Fruit fly (Drosophila melanogaster) whole organism, prepupa: ENCODE data around the gene Flacc.

Source experiments
- Blimp-1 ChIP-seq: fragments of 200-800 bp; sonication (Bioruptor generic); optimal IDR thresholded peaks from 3 replicates; lab custom pipeline; 2017; ENCODE audit warnings: missing biosample characterization, missing genetic modification characterization, mild to moderate bottlenecking, moderate library complexity, missing genetic modification reagents
- CG10631 ChIP-seq: fragments of 200-800 bp; sonication (Bioruptor generic); optimal IDR thresholded peaks from 2 replicates; lab custom pipeline; 2016; ENCODE audit warnings: missing biosample characterization, missing genetic modification characterization
- CG10669 ChIP-seq: fragments of 200-800 bp; sonication (Bioruptor generic); optimal IDR thresholded peaks from 3 replicates; lab custom pipeline; 2018; ENCODE audit warnings: missing biosample characterization, mild to moderate bottlenecking, missing genetic modification characterization, moderate library complexity
- CG11902 ChIP-seq: fragments of 200-800 bp; sonication (Bioruptor generic); optimal IDR thresholded peaks from 3 replicates; lab custom pipeline; 2016; ENCODE audit warnings: missing biosample characterization, missing genetic modification characterization
- CG1621 ChIP-seq: fragments of 200-800 bp; sonication (Bioruptor generic); optimal IDR thresholded peaks from 3 replicates; lab custom pipeline; 2018; ENCODE audit warnings: missing biosample characterization, mild to moderate bottlenecking, missing genetic modification characterization
- CG16779 ChIP-seq: fragments of 200-800 bp; sonication (Bioruptor generic); optimal IDR thresholded peaks from 3 replicates; lab custom pipeline; 2017; ENCODE audit warnings: missing biosample characterization, mild to moderate bottlenecking, missing genetic modification characterization
- CG31627 ChIP-seq: fragments of 200-800 bp; sonication (Bioruptor generic); optimal IDR thresholded peaks from 3 replicates; lab custom pipeline; 2016; ENCODE audit warnings: missing biosample characterization, missing genetic modification characterization
- CG32006 ChIP-seq: fragments of 200-800 bp; sonication (Bioruptor generic); optimal IDR thresholded peaks from 3 replicates; lab custom pipeline; 2017; ENCODE audit warnings: missing biosample characterization, mild to moderate bottlenecking, missing genetic modification characterization
- CG3919 ChIP-seq: fragments of 200-800 bp; sonication (Bioruptor generic); optimal IDR thresholded peaks from 3 replicates; lab custom pipeline; 2016; ENCODE audit warnings: missing biosample characterization, missing genetic modification characterization
- CG4318 ChIP-seq: fragments of 200-800 bp; sonication (Bioruptor generic); optimal IDR thresholded peaks from 3 replicates; lab custom pipeline; 2017; ENCODE audit warnings: missing biosample characterization, mild to moderate bottlenecking, missing genetic modification characterization
- CG6276 ChIP-seq: fragments of 200-800 bp; sonication (Bioruptor generic); optimal IDR thresholded peaks from 2 replicates; lab custom pipeline; 2017; ENCODE audit warnings: missing biosample characterization, mild to moderate bottlenecking, missing genetic modification characterization
- CG6792 ChIP-seq: fragments of 200-800 bp; sonication (Bioruptor generic); optimal IDR thresholded peaks from 3 replicates; lab custom pipeline; 2016; ENCODE audit warnings: missing biosample characterization, missing genetic modification characterization
- CG6808 ChIP-seq: fragments of 200-800 bp; sonication (Bioruptor generic); optimal IDR thresholded peaks from 3 replicates; lab custom pipeline; 2017; ENCODE audit warnings: missing biosample characterization, missing genetic modification characterization, mild to moderate bottlenecking, moderate library complexity, missing genetic modification reagents
- CG6854 ChIP-seq: fragments of 200-800 bp; sonication (Bioruptor generic); optimal IDR thresholded peaks from 2 replicates; lab custom pipeline; 2017; ENCODE audit warnings: missing biosample characterization, mild to moderate bottlenecking, missing genetic modification characterization
- CG8119 ChIP-seq: fragments of 200-800 bp; sonication (Bioruptor generic); IDR thresholded peaks from 3 replicates; pipeline ENCODE4 v1.3.6; 2022; ENCODE audit warnings: missing biosample characterization, missing genetic modification characterization
- CG8319 ChIP-seq: fragments of 200-800 bp; sonication (Bioruptor generic); optimal IDR thresholded peaks from 3 replicates; lab custom pipeline; 2016; ENCODE audit warnings: missing biosample characterization, missing genetic modification characterization
- CG8632 ChIP-seq: fragments of 200-800 bp; sonication (Bioruptor generic); optimal IDR thresholded peaks from 3 replicates; lab custom pipeline; 2016; ENCODE audit warnings: missing biosample characterization, missing genetic modification characterization
- CG9139 ChIP-seq: fragments of 200-800 bp; sonication (Bioruptor generic); optimal IDR thresholded peaks from 3 replicates; lab custom pipeline; 2017; ENCODE audit warnings: missing biosample characterization, mild to moderate bottlenecking, missing genetic modification characterization
- Eip75B ChIP-seq: fragments of 200-800 bp; sonication (Bioruptor generic); optimal IDR thresholded peaks from 3 replicates; lab custom pipeline; 2016; ENCODE audit warnings: missing biosample characterization, missing genetic modification characterization
- Eip93F ChIP-seq: fragments of 200-800 bp; sonication (Bioruptor generic); optimal IDR thresholded peaks from 2 replicates; lab custom pipeline; 2016; ENCODE audit warnings: missing biosample characterization, mild to moderate bottlenecking, missing genetic modification characterization
- Ets21C ChIP-seq: fragments of 200-800 bp; sonication (Bioruptor generic); optimal IDR thresholded peaks from 3 replicates; lab custom pipeline; 2016; ENCODE audit warnings: missing biosample characterization, missing genetic modification characterization
- Ets96B ChIP-seq: fragments of 200-800 bp; optimal IDR thresholded peaks from 2 replicates; lab custom pipeline; 2019; ENCODE audit warnings: missing biosample characterization, mild to moderate bottlenecking, missing genetic modification characterization, moderate library complexity
- Gug ChIP-seq: fragments of 200-800 bp; sonication (Bioruptor generic); IDR thresholded peaks from 2 replicates; pipeline ENCODE4 v1.3.6; 2022; ENCODE audit warnings: missing biosample characterization, missing genetic modification characterization
- Hr38 ChIP-seq: sonication (Bioruptor generic); optimal IDR thresholded peaks from 2 replicates; lab custom pipeline; 2016; ENCODE audit warnings: missing biosample characterization, missing genetic modification characterization
- Hr39 ChIP-seq: fragments of 200-800 bp; sonication (Bioruptor generic); optimal IDR thresholded peaks from 2 replicates; lab custom pipeline; 2016; ENCODE audit warnings: missing biosample characterization, missing genetic modification characterization
- Hr4 ChIP-seq: fragments of 200-800 bp; sonication (Bioruptor generic); optimal IDR thresholded peaks from 3 replicates; lab custom pipeline; 2016; ENCODE audit warnings: missing biosample characterization, missing genetic modification characterization
- Lpt ChIP-seq: fragments of 200-800 bp; sonication (Bioruptor generic); optimal IDR thresholded peaks from 3 replicates; lab custom pipeline; 2016; ENCODE audit warnings: missing biosample characterization, missing genetic modification characterization
- Met ChIP-seq: fragments of 200-800 bp; sonication (Bioruptor generic); optimal IDR thresholded peaks from 3 replicates; lab custom pipeline; 2016; ENCODE audit warnings: missing biosample characterization, missing genetic modification characterization
- OdsH ChIP-seq: fragments of 200-800 bp; sonication (Bioruptor generic); optimal IDR thresholded peaks from 3 replicates; lab custom pipeline; 2016; ENCODE audit warnings: missing biosample characterization, missing genetic modification characterization
- Smox ChIP-seq: fragments of 200-800 bp; sonication (Bioruptor generic); optimal IDR thresholded peaks from 3 replicates; lab custom pipeline; 2016; ENCODE audit warnings: missing biosample characterization, missing genetic modification characterization
- Sox102F ChIP-seq: fragments of 200-800 bp; sonication (Bioruptor generic); optimal IDR thresholded peaks from 2 replicates; lab custom pipeline; 2016; ENCODE audit warnings: missing biosample characterization, mild to moderate bottlenecking, missing genetic modification characterization
- Sox14 ChIP-seq: fragments of 200-800 bp; sonication (Bioruptor generic); optimal IDR thresholded peaks from 3 replicates; lab custom pipeline; 2016; ENCODE audit warnings: missing biosample characterization, missing genetic modification characterization
- Sox15 ChIP-seq: fragments of 200-800 bp; sonication (Bioruptor generic); optimal IDR thresholded peaks from 3 replicates; lab custom pipeline; 2016; ENCODE audit warnings: missing biosample characterization, missing genetic modification characterization
- achi ChIP-seq: fragments of 200-800 bp; sonication (Bioruptor generic); optimal IDR thresholded peaks from 3 replicates; lab custom pipeline; 2016; ENCODE audit warnings: missing biosample characterization, missing genetic modification characterization
- acj6 ChIP-seq: fragments of 200-800 bp; sonication (Bioruptor generic); optimal IDR thresholded peaks from 3 replicates; lab custom pipeline; 2016; ENCODE audit warnings: missing biosample characterization, missing genetic modification characterization
- cyc ChIP-seq: fragments of 200-800 bp; sonication (Bioruptor generic); optimal IDR thresholded peaks from 3 replicates; lab custom pipeline; 2016; ENCODE audit warnings: missing biosample characterization, missing genetic modification characterization
- dac ChIP-seq: fragments of 200-800 bp; sonication (Bioruptor generic); optimal IDR thresholded peaks from 2 replicates; lab custom pipeline; 2017; ENCODE audit warnings: missing biosample characterization, mild to moderate bottlenecking, missing genetic modification characterization
- dsx ChIP-seq: fragments of 200-800 bp; optimal IDR thresholded peaks from 3 replicates; lab custom pipeline; 2019; ENCODE audit warnings: missing biosample characterization, mild to moderate bottlenecking, missing genetic modification characterization, moderate library complexity; ENCODE audit not compliant: poor library complexity, severe bottlenecking
- esn ChIP-seq: fragments of 200-800 bp; sonication (Bioruptor generic); optimal IDR thresholded peaks from 2 replicates; lab custom pipeline; 2016; ENCODE audit warnings: missing biosample characterization, mild to moderate bottlenecking, missing genetic modification characterization, moderate library complexity
- fd59A ChIP-seq: fragments of 200-800 bp; sonication (Bioruptor generic); optimal IDR thresholded peaks from 2 replicates; lab custom pipeline; 2017; ENCODE audit warnings: missing biosample characterization, mild to moderate bottlenecking, missing genetic modification characterization, missing genetic modification reagents
- fd85E ChIP-seq: fragments of 200-800 bp; sonication (Bioruptor generic); optimal IDR thresholded peaks from 3 replicates; lab custom pipeline; 2016; ENCODE audit warnings: missing biosample characterization, missing genetic modification characterization
- lz ChIP-seq: fragments of 200-800 bp; sonication (Bioruptor generic); optimal IDR thresholded peaks from 3 replicates; lab custom pipeline; 2016; ENCODE audit warnings: missing biosample characterization, missing genetic modification characterization
- net ChIP-seq: fragments of 200-800 bp; sonication (Bioruptor generic); optimal IDR thresholded peaks from 3 replicates; lab custom pipeline; 2016; ENCODE audit warnings: missing biosample characterization, missing genetic modification characterization
- spab ChIP-seq: fragments of 200-800 bp; sonication (Bioruptor generic); optimal IDR thresholded peaks from 2 replicates; lab custom pipeline; 2017; ENCODE audit warnings: missing biosample characterization, mild to moderate bottlenecking, missing genetic modification characterization, missing genetic modification reagents
- ss ChIP-seq, 2 experiments: fragments of 200-800 bp; sonication (Bioruptor generic); optimal IDR thresholded peaks; 2 replicates in 1 of 2; 3 replicates in 1 of 2; lab custom pipeline; 2017 to 2018; ENCODE audit warnings: mild to moderate bottlenecking in 2 of 2, missing biosample characterization in 2 of 2, missing genetic modification characterization in 2 of 2, moderate library complexity in 1 of 2
- svp ChIP-seq: fragments of 200-800 bp; sonication (Bioruptor generic); peaks from one replicate; lab custom pipeline; 2016; ENCODE audit warnings: missing biosample characterization, missing genetic modification characterization
- topi ChIP-seq: fragments of 200-800 bp; sonication (Bioruptor generic); optimal IDR thresholded peaks from 3 replicates; lab custom pipeline; 2016; ENCODE audit warnings: missing biosample characterization, missing genetic modification characterization
- vri ChIP-seq: fragments of 200-800 bp; sonication (Bioruptor generic); optimal IDR thresholded peaks from 3 replicates; lab custom pipeline; 2016; ENCODE audit warnings: missing biosample characterization, mild to moderate bottlenecking, missing genetic modification characterization

The Flacc gene

dm6 chrX:18929430-18929829 lies 36.0 kb upstream of the Flacc start (continued):
- TF ChIP-seq cyc (GFP tag; lab: Kevin White, UChicago), result peak; percentile 17
- no peak for TF ChIP-seq Gug (GFP tag; lab: Robert Waterston, UW)
- TF ChIP-seq CG11902, result peak; percentile 3
- peak; percentile 49 for TF ChIP-seq dsx (GFP tag; lab: Kevin White, UChicago)
- peak; percentile 25 for TF ChIP-seq net
- TF ChIP-seq Lpt (GFP tag; lab: Kevin White, UChicago), result no peak
- peak in 1 of 2 experiments; percentile 64 for TF ChIP-seq ss (GFP tag; optimal IDR thresholded peaks at IDR 0.05; lab: Kevin White, UChicago)
- peak; percentile 55 for TF ChIP-seq CG8632 (GFP tag; lab: Kevin White, UChicago)
- TF ChIP-seq CG4318, result peak; percentile 34
- TF ChIP-seq Ets96B (tag; lab: Kevin White, UChicago), result peak; percentile 59
- peak; percentile 68 for TF ChIP-seq CG32006 (GFP tag; lab: Kevin White, UChicago)
- peak; percentile 42 for TF ChIP-seq esn (GFP tag; lab: Kevin White, UChicago)
- TF ChIP-seq OdsH, result peak; percentile 58
- TF ChIP-seq topi (GFP tag; lab: Kevin White, UChicago), result peak; percentile 24
- TF ChIP-seq, all 60 proteins: peak for 36

dm6 chrX:18928608-18929059 lies 35.2 kb upstream of the Flacc start:
- TF ChIP-seq fd59A (GFP tag; lab: Kevin White, UChicago), result peak; percentile 69
- peak; percentile 53 for TF ChIP-seq CG16779 (tag; lab: Kevin White, UChicago)
- TF ChIP-seq CG6854 (GFP tag; lab: Kevin White, UChicago), result peak; percentile 39
- no peak for TF ChIP-seq Eip93F
- peak; percentile 67 for TF ChIP-seq Met (GFP tag; lab: Kevin White, UChicago)
- TF ChIP-seq svp (GFP tag; lab: Kevin White, UChicago), result peak; percentile 88
- TF ChIP-seq Hr39 (GFP tag; lab: Kevin White, UChicago), result peak; percentile 40
- TF ChIP-seq CG31627 (GFP tag; lab: Kevin White, UChicago), result peak; percentile 23
- no peak for TF ChIP-seq CG1621 (tag; lab: Kevin White, UChicago)
- peak; percentile 73 for TF ChIP-seq Hr4 (GFP tag; lab: Kevin White, UChicago)
- TF ChIP-seq ss (GFP tag; optimal IDR thresholded peaks at IDR 0.05; lab: Kevin White, UChicago), result peak; percentile 60 to 84
- peak; percentile 60 for TF ChIP-seq cyc (GFP tag; lab: Kevin White, UChicago)
- TF ChIP-seq CG8632 (GFP tag; lab: Kevin White, UChicago), result peak; percentile 80
- peak; percentile 65 for TF ChIP-seq CG10669
- peak; percentile 83 for TF ChIP-seq CG6808 (GFP tag; lab: Kevin White, UChicago)
- peak; percentile 86 for TF ChIP-seq CG8119 (GFP tag; lab: Robert Waterston, UW)
- peak; percentile 47 for TF ChIP-seq CG8319 (GFP tag; lab: Kevin White, UChicago)
- peak; percentile 49 for TF ChIP-seq CG9139 (GFP tag; lab: Kevin White, UChicago)
- peak; percentile 87 for TF ChIP-seq CG6276 (GFP tag; lab: Kevin White, UChicago)
- TF ChIP-seq Blimp-1 (GFP tag; lab: Kevin White, UChicago), result peak; percentile 70
- TF ChIP-seq achi (GFP tag; lab: Kevin White, UChicago), result peak; percentile 81
- TF ChIP-seq dac (GFP tag; lab: Kevin White, UChicago), result peak; percentile 63
- no peak for TF ChIP-seq Hr38 (GFP tag; lab: Kevin White, UChicago)
- TF ChIP-seq Sox102F (GFP tag; lab: Kevin White, UChicago), result no peak
- TF ChIP-seq CG10631, result peak; percentile 79
- TF ChIP-seq dsx (GFP tag; lab: Kevin White, UChicago), result peak; percentile 67
- TF ChIP-seq Eip75B (GFP tag; lab: Kevin White, UChicago), result peak; percentile 39
- peak; percentile 57 for TF ChIP-seq Sox15
- peak; percentile 58 for TF ChIP-seq CG11902
- TF ChIP-seq CG32006 (GFP tag; lab: Kevin White, UChicago), result peak; percentile 93
- peak; percentile 42 for TF ChIP-seq Smox (GFP tag; lab: Kevin White, UChicago)
- TF ChIP-seq fd85E, result no peak
- TF ChIP-seq vri (GFP tag; lab: Kevin White, UChicago), result no peak
- peak; percentile 80 for TF ChIP-seq spab (GFP tag; lab: Kevin White, UChicago)
- TF ChIP-seq esn (GFP tag; lab: Kevin White, UChicago), result peak; percentile 79
- peak; percentile 88 for TF ChIP-seq CG4318
- peak; percentile 66 for TF ChIP-seq lz (GFP tag; lab: Kevin White, UChicago)
- TF ChIP-seq Ets21C (GFP tag; lab: Kevin White, UChicago), result peak; percentile 24
- TF ChIP-seq CG6792 (GFP tag; lab: Kevin White, UChicago), result peak; percentile 72
- TF ChIP-seq Ets96B (tag; lab: Kevin White, UChicago), result peak; percentile 80
- peak; percentile 80 for TF ChIP-seq acj6 (GFP tag; lab: Kevin White, UChicago)
- peak; percentile 47 for TF ChIP-seq Sox14 (GFP tag; lab: Kevin White, UChicago)
- TF ChIP-seq CG3919 (GFP tag; lab: Kevin White, UChicago), result peak; percentile 78
- TF ChIP-seq topi (GFP tag; lab: Kevin White, UChicago), result peak; percentile 63
